Worm (Caenorhabditis elegans) whole organism, young adult: ENCODE results near the gene decr-1.1.

Experiments
- F57A8.1 ChIP-seq: fragments of 200-800 bp; sonication (Bioruptor generic); optimal IDR thresholded peaks from 2 replicates; lab custom pipeline; 2018; ENCODE audit warnings: mild to moderate bottlenecking, missing genetic modification characterization, moderate library complexity, missing compliant biosample characterization
- unc-130 ChIP-seq: sonication (generic microtip); optimal IDR thresholded peaks from 2 replicates; lab custom pipeline; 2016; ENCODE audit warnings: missing genetic modification reagents, missing genetic modification characterization, missing compliant biosample characterization

DNA sequence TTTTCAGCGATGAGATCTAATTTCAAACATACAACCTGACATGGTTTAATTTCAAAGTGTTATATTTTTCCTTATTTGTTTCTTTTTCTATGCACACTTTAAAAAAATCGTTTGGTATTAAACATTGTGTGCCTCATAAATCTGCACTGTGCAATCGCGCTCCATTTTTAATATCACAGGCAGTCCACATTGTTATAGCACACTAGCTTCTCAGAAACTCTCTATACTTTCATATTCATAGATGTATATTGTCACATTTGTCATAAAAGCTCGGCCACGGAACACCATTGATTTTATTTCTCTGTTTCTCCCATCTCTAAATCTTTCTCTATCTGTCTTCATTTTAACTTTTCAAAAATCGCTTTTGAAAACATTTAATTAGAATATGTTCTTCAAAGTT is 24.9 kb upstream of the decr-1.1 start:
- TF ChIP-seq F57A8.1 (GFP tag; lab: Kevin White, UChicago): no peak
- TF ChIP-seq unc-130 (GFP tag; lab: Kevin White, UChicago): no peak
